Worm (Caenorhabditis elegans) whole organism, mixed stage, embryonic: ENCODE data around the gene F49E8.6.

Source experiments
- blmp-1 ChIP-seq: fragments of 150-350 bp; optimal IDR thresholded peaks from 2 replicates; lab custom pipeline; 2014; ENCODE audit warnings: missing biosample characterization, missing genetic modification characterization
- elt-1 ChIP-seq: sonication (generic microtip); optimal IDR thresholded peaks from 2 replicates; lab custom pipeline; 2017; ENCODE audit warnings: missing genetic modification characterization, mild to moderate bottlenecking, missing compliant biosample characterization, antibody characterized with exemption, moderate library complexity, borderline replicate concordance; ENCODE audit not compliant: insufficient read depth
- lin-13 ChIP-seq: fragments of 150-350 bp; optimal IDR thresholded peaks from 2 replicates; lab custom pipeline; 2014; ENCODE audit warnings: missing biosample characterization, missing genetic modification characterization
- lsy-2 ChIP-seq: fragments of 150-350 bp; optimal IDR thresholded peaks from 2 replicates; lab custom pipeline; 2014; ENCODE audit warnings: missing biosample characterization, missing genetic modification characterization
- snpc-4 ChIP-seq: fragments of 150-350 bp; optimal IDR thresholded peaks from 2 replicates; lab custom pipeline; 2014; ENCODE audit warnings: missing biosample characterization, missing genetic modification characterization

- TF ChIP-seq elt-1 (tag; lab: Kevin White, UChicago) (no peak), blmp-1 (no peak), snpc-4 (tag; lab: Kevin White, UChicago) (no peak), lin-13 (tag; lab: Kevin White, UChicago) (no peak), lsy-2 (tag; lab: Kevin White, UChicago) (no peak)
Observed at ce11 chrIV:7530226-7531070, 24.0 kb downstream of the F49E8.6 start.
